Fruit fly (Drosophila melanogaster): ENCODE data around the gene Sur.

Sur gene

dm6 chr2L:10154395-10154794, 44.5 kb downstream of the Sur start:
- no peak for TF ChIP-seq CG17801 (GFP tag; optimal IDR thresholded peaks at IDR 0.05; ENCODE audit: partially characterized antibody)

- TF ChIP-seq CG17801 (GFP tag; optimal IDR thresholded peaks at IDR 0.05; ENCODE audit: partially characterized antibody), result no peak
Measured at dm6 chr2L:10146723-10147475, 52.0 kb downstream of the Sur start.

DNA sequence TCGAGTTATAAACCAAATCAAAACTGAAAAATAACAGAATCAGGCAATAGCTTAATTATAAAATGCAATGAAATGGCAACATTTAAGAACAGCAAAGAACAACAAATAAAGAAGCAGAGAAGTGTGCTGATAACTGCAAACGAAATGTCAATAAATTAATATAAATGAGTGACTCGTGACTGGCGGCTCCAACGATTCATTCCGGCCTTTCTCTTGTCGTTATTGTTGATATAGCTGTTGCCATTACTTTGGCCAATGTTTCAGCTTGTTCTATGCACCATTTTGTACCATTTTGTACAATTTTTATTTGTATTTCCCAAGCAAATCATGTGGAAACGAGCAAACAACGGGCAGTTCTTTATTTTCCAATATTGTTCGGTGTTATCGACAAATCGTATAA, 53.3 kb downstream of the Sur start:
- TF ChIP-seq CG17801 (GFP tag; optimal IDR thresholded peaks at IDR 0.05; ENCODE audit: partially characterized antibody), result no peak

DNA sequence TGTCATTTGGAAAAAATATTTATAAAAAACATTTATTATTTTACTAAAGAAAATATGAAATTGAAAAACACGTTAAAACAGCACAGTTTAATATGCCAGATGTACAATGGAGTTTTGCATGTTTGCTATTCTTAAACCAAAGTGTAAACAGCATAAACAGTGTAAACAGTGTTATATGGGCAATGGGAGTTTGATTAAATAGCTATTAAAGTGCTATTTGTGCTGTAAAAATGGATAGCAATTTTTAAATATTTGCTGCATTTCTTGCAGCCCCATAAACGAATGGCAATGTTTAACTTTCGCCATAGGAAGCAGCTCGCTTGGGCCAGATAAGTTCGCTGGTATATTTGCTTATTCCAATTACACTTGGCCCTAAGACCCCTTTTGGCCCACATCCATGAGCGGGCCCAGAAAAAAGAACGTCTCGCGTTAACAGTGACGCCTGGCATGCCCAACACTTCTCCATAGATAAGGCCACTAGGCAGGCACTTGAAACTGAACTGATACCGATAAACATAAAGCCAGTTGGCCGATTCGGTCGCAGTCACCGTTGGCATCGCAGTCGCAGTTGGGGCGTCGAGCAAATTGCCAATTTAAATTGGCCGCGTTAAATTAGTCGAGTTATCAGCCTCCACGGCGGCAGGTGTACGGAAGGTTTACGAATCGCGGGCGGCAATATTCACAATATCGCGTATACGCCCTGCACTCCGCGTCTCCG, 54.5 kb downstream of the Sur start, which contains the start of gene CG4839:
TSS of gene CG4839 (plus strand) at position 541 of the 718 bp plus-strand sequence.
- TF ChIP-seq CG17801 (GFP tag; optimal IDR thresholded peaks at IDR 0.05; ENCODE audit: partially characterized antibody), result no peak

- TF ChIP-seq CG17801 (GFP tag; optimal IDR thresholded peaks at IDR 0.05; ENCODE audit: partially characterized antibody), result peak; percentile 23
Measured at dm6 chr2L:10143334-10143733, 55.6 kb downstream of the Sur start.

Data from ovary, adult (tissue).